Worm (Caenorhabditis elegans): ENCODE measurements around the gene ykt-6.

ce11 chrIII:7296092-7296668 lies 8.8 kb upstream of the ykt-6 start:
- TF ChIP-seq elt-2 (tag; optimal IDR thresholded peaks at IDR 0.05) (no peak), mep-1 (tag; optimal IDR thresholded peaks at IDR 0.05) (peak; percentile 38), mdl-1 (tag; optimal IDR thresholded peaks at IDR 0.05) (no peak), rnt-1 (tag; optimal IDR thresholded peaks at IDR 0.05) (no peak), nhr-28 (tag; optimal IDR thresholded peaks at IDR 0.05) (no peak), nhr-237 (tag; optimal IDR thresholded peaks at IDR 0.05) (no peak), ama-1 (optimal IDR thresholded peaks at IDR 0.05) (no peak), lin-15B (tag; optimal IDR thresholded peaks at IDR 0.05) (no peak), mab-9 (GFP tag; IDR thresholded peaks at IDR 0.05) (no peak), xbp-1 (tag; optimal IDR thresholded peaks at IDR 0.05) (peak; percentile 89), elt-3 (tag; optimal IDR thresholded peaks at IDR 0.05) (peak in 1 of 6 experiments; percentile 18), jun-1 (tag; optimal IDR thresholded peaks at IDR 0.05) (no peak), snu-23 (GFP tag; optimal IDR thresholded peaks at IDR 0.05) (peak; percentile 26), zag-1 (tag; optimal IDR thresholded peaks at IDR 0.05) (no peak)

All from whole organism, L1 larva.